Fruit fly (Drosophila melanogaster): ENCODE data around the gene Mettl3.
A peak's percentile ranks its signal among the peaks of the same experiment; 100 is the strongest.

Gene Mettl3

DNA sequence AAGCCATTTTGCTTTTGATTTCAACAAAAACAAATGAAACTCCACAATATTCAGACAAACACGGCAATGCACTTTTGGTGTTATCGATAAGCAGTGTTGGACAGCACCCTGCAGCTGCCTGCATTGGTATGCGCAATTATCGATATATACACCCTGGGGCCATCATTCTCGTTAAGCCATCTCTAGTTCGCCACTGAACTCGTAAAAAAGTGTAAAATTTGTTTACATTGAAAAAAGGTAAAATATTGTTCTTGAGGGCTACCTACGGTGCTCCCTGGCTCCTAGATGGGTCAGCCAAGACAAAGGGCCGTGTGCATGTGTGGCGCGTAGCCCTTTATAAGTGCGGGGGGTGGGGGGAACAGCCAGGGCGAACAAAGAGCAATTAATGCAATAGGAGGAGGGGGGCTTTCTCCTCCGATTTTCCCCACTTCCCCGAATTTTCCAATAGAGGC is 45.5 kb upstream of the Mettl3 start, which contains the start of the genes CG13603 and CG5902 (continued):
- TF ChIP-seq Xbp1 (GFP tag; optimal IDR thresholded peaks at IDR 0.05) (peak; percentile 64), H15 (GFP tag; IDR thresholded peaks at IDR 0.05) (no peak), org-1 (GFP tag; optimal IDR thresholded peaks at IDR 0.05) (no peak), C15 (GFP tag; IDR thresholded peaks at IDR 0.05) (no peak), salm (tag; optimal IDR thresholded peaks at IDR 0.05) (no peak), gfzf (GFP tag; optimal IDR thresholded peaks at IDR 0.05) (peak; percentile 24), Hr51 (GFP tag; optimal IDR thresholded peaks at IDR 0.05) (peak in 1 of 2 experiments; percentile 50), CG1647 (GFP tag; optimal IDR thresholded peaks at IDR 0.05) (no peak), pho (GFP tag; optimal IDR thresholded peaks at IDR 0.05) (peak; percentile 52), odd (GFP tag; optimal IDR thresholded peaks at IDR 0.05) (peak; percentile 25), corto (GFP tag; optimal IDR thresholded peaks at IDR 0.05) (no peak), Neu2 (GFP tag; optimal IDR thresholded peaks at IDR 0.05; ENCODE audit: borderline replicate concordance) (no peak), pita (GFP tag; optimal IDR thresholded peaks at IDR 0.05) (no peak), CG3163 (GFP tag; optimal IDR thresholded peaks at IDR 0.05) (peak; percentile 10), cg (GFP tag; optimal IDR thresholded peaks at IDR 0.05) (peak; percentile 59), CG11504 (tag; optimal IDR thresholded peaks at IDR 0.05) (no peak), Camta (GFP tag; optimal IDR thresholded peaks at IDR 0.05) (peak; percentile 64), CG34224 (GFP tag; IDR thresholded peaks at IDR 0.05; ENCODE audit: partially characterized antibody) (peak; percentile 71; the same call in 2 of the 3 replicates), ara (GFP tag; IDR thresholded peaks at IDR 0.05) (no peak), Lhr (GFP tag; optimal IDR thresholded peaks at IDR 0.05) (no peak), cas (GFP tag; IDR thresholded peaks at IDR 0.05) (no peak), Gug (GFP tag; IDR thresholded peaks at IDR 0.05) (peak; percentile 44; the same call in 1 of the 4 replicates), Ptx1 (GFP tag; IDR thresholded peaks at IDR 0.05) (0 out of 2 replicates have a peak, but pooled peaks have one; percentile 44), CG17186 (GFP tag; optimal IDR thresholded peaks at IDR 0.05) (peak; percentile 96), nom (GFP tag; optimal IDR thresholded peaks at IDR 0.05) (peak; percentile 89), CG6654 (GFP tag; optimal IDR thresholded peaks at IDR 0.05) (no peak), ro (GFP tag; IDR thresholded peaks at IDR 0.05) (no peak), CG5245 (GFP tag; optimal IDR thresholded peaks at IDR 0.05) (peak; percentile 26), CG2120 (GFP tag; optimal IDR thresholded peaks at IDR 0.05) (peak; percentile 72), ftz-f1 (GFP tag; optimal IDR thresholded peaks at IDR 0.05) (peak; percentile 55), HLHmδ (GFP tag; optimal IDR thresholded peaks at IDR 0.05) (no peak), CG1024 (GFP tag; IDR thresholded peaks at IDR 0.05) (no peak), exex (tag; optimal IDR thresholded peaks at IDR 0.05) (no peak), CG11696 (GFP tag; IDR thresholded peaks at IDR 0.05) (no peak), MESR4 (GFP tag; optimal IDR thresholded peaks at IDR 0.05) (peak; percentile 95), CG10431 (GFP tag; optimal IDR thresholded peaks at IDR 0.05) (no peak), disco-r (GFP tag; optimal IDR thresholded peaks at IDR 0.05) (no peak), Dfd (GFP tag; optimal IDR thresholded peaks at IDR 0.05) (no peak), CG7745 (tag; optimal IDR thresholded peaks at IDR 0.05) (no peak), CG1233 (GFP tag; optimal IDR thresholded peaks at IDR 0.05) (no peak), mam (GFP tag; optimal IDR thresholded peaks at IDR 0.05) (peak; percentile 74), ttk (GFP tag; IDR thresholded peaks at IDR 0.05) (no peak), CG12942 (GFP tag; optimal IDR thresholded peaks at IDR 0.05) (peak; percentile 39), CG6683 (GFP tag; optimal IDR thresholded peaks at IDR 0.05) (peak; percentile 14), ranshi (GFP tag; IDR thresholded peaks at IDR 0.05) (0 out of 2 replicates have a peak, but pooled peaks have one; percentile 6), Mes4 (GFP tag; optimal IDR thresholded peaks at IDR 0.05) (peak; percentile 3), D (optimal IDR thresholded peaks at IDR 0.05) (peak; percentile 26), D (GFP tag; optimal IDR thresholded peaks at IDR 0.05) (no peak), CG11560 (tag; IDR thresholded peaks at IDR 0.05) (no peak), Optix (GFP tag; IDR thresholded peaks at IDR 0.05) (no peak), CG4282 (GFP tag; optimal IDR thresholded peaks at IDR 0.05) (peak; percentile 60)

Data from whole organism, embryonic.